Worm (Caenorhabditis elegans): ENCODE data around the gene srap-1.

Gene srap-1

ce11 chrII:11157660-11158059, 45.4 kb upstream of the srap-1 start (continued):
- TF ChIP-seq attf-3 (GFP tag; conservative IDR thresholded peaks at IDR 0.05), result 0 out of 2 replicates have a peak, but pooled peaks have one; percentile 22
- peak; percentile 69 for TF ChIP-seq mcd-1 (GFP tag; IDR thresholded peaks at IDR 0.05)
- TF ChIP-seq C06A6.2 (GFP tag; conservative IDR thresholded peaks at IDR 0.05), result no peak
- TF ChIP-seq C17E4.6 (GFP tag; IDR thresholded peaks at IDR 0.05), result peak; percentile 51; the same call in 1 of the 2 replicates
- TF ChIP-seq nfyb-1 (GFP tag; IDR thresholded peaks at IDR 0.05), result peak; percentile 68
- peak; percentile 19; the same call in 1 of the 2 replicates for TF ChIP-seq madf-8 (GFP tag; conservative IDR thresholded peaks at IDR 0.05)
- TF ChIP-seq rec-8 (tag; optimal IDR thresholded peaks at IDR 0.05), result peak in 1 of 2 experiments; percentile 54
- TF ChIP-seq let-607 (tag; optimal IDR thresholded peaks at IDR 0.05), result peak in 1 of 2 experiments; percentile 33
- no peak for TF ChIP-seq madf-10 (tag; optimal IDR thresholded peaks at IDR 0.05)
- TF ChIP-seq Y67H2A.10 (GFP tag; conservative IDR thresholded peaks at IDR 0.05), result no peak
- peak; percentile 60 for TF ChIP-seq F33H1.4 (GFP tag; IDR thresholded peaks at IDR 0.05)
- TF ChIP-seq Y95B8A.8 (GFP tag; IDR thresholded peaks at IDR 0.05), result 0 out of 2 replicates have a peak, but pooled peaks have one; percentile 47
- no peak for TF ChIP-seq F10E7.11 (tag; optimal IDR thresholded peaks at IDR 0.05)
- TF ChIP-seq lin-40 (tag; optimal IDR thresholded peaks at IDR 0.05), result peak; percentile 33
- no peak for TF ChIP-seq aptf-2 (GFP tag; conservative IDR thresholded peaks at IDR 0.05)
- TF ChIP-seq lin-54 (GFP tag; optimal IDR thresholded peaks at IDR 0.05), result peak; percentile 53
- TF ChIP-seq egl-18 (GFP tag; IDR thresholded peaks at IDR 0.05), result no peak
- no peak for TF ChIP-seq lsy-27 (tag; optimal IDR thresholded peaks at IDR 0.05; ENCODE audit: borderline replicate concordance, insufficient read depth)
- no peak for TF ChIP-seq ztf-3 (GFP tag; optimal IDR thresholded peaks at IDR 0.05)
- TF ChIP-seq K11D2.4 (GFP tag; IDR thresholded peaks at IDR 0.05), result 0 out of 2 replicates have a peak, but pooled peaks have one; percentile 46
- TF ChIP-seq pha-4 (tag; optimal IDR thresholded peaks at IDR 0.05), result no peak
- peak; percentile 3 for TF ChIP-seq fkh-3 (tag; optimal IDR thresholded peaks at IDR 0.05)
- no peak for TF ChIP-seq aptf-3 (GFP tag; IDR thresholded peaks at IDR 0.05)
- TF ChIP-seq nfya-2 (GFP tag; IDR thresholded peaks at IDR 0.05), result no peak
- TF ChIP-seq unc-62 (GFP tag; optimal IDR thresholded peaks at IDR 0.05), result no peak
- TF ChIP-seq snpc-4 (GFP tag; optimal IDR thresholded peaks at IDR 0.05), result peak; percentile 36
- TF ChIP-seq snpc-4 (tag; optimal IDR thresholded peaks at IDR 0.05), result peak; percentile 10 to 83 (median 71)
- TF ChIP-seq madf-6 (GFP tag; IDR thresholded peaks at IDR 0.05), result peak; percentile 58
- TF ChIP-seq B0035.1 (tag; optimal IDR thresholded peaks at IDR 0.05), result no peak
- no peak for TF ChIP-seq ceh-40 (GFP tag; IDR thresholded peaks at IDR 0.05)
- peak; percentile 44 for TF ChIP-seq chd-7 (tag; optimal IDR thresholded peaks at IDR 0.05)
- TF ChIP-seq nhr-179 (tag; optimal IDR thresholded peaks at IDR 0.05), result no peak
- peak; percentile 32 for TF ChIP-seq F49E8.2 (tag; optimal IDR thresholded peaks at IDR 0.05; ENCODE audit: insufficient read depth)
- TF ChIP-seq die-1 (tag; optimal IDR thresholded peaks at IDR 0.05), result peak; percentile 88
- TF ChIP-seq gei-17 (GFP tag; optimal IDR thresholded peaks at IDR 0.05), result no peak
- TF ChIP-seq rcor-1 (GFP tag; IDR thresholded peaks at IDR 0.05), result peak; percentile 56; the same call in 1 of the 2 replicates
- TF ChIP-seq somi-1 (GFP tag; optimal IDR thresholded peaks at IDR 0.05), result no peak
- TF ChIP-seq Y56A3A.18 (GFP tag; IDR thresholded peaks at IDR 0.05), result no peak
- TF ChIP-seq T26A5.8 (tag; optimal IDR thresholded peaks at IDR 0.05), result no peak
- TF ChIP-seq ztf-6 (GFP tag; IDR thresholded peaks at IDR 0.05), result 0 out of 2 replicates have a peak, but pooled peaks have one; percentile 52
- peak; percentile 98 for TF ChIP-seq tbp1 (GFP tag; optimal IDR thresholded peaks at IDR 0.05)
- no peak for TF ChIP-seq F22D6.2 (tag; optimal IDR thresholded peaks at IDR 0.05)
- peak; percentile 80 for TF ChIP-seq nhr-90 (tag; optimal IDR thresholded peaks at IDR 0.05)
- no peak for TF ChIP-seq B0019.2 (GFP tag; conservative IDR thresholded peaks at IDR 0.05)
- TF ChIP-seq F37B4.10 (GFP tag; IDR thresholded peaks at IDR 0.05), result no peak
- no peak for TF ChIP-seq efl-1 (GFP tag; optimal IDR thresholded peaks at IDR 0.05)
- TF ChIP-seq pbrm-1 (GFP tag; IDR thresholded peaks at IDR 0.05), result peak; percentile 72
- TF ChIP-seq athp-1 (tag; optimal IDR thresholded peaks at IDR 0.05), result peak; percentile 45

Measured in whole organism, young adult.